Worm (Caenorhabditis elegans) whole organism, midembryonic: Measurements from ENCODE around the gene F39H12.1.

Source experiments
- cog-1 ChIP-seq: sonication (generic microtip); optimal IDR thresholded peaks from 2 replicates; lab custom pipeline; 2016; ENCODE audit warnings: missing genetic modification characterization, missing compliant biosample characterization
- flt-1 ChIP-seq: fragments of 200-800 bp; sonication (Bioruptor generic); IDR thresholded peaks from 2 replicates; pipeline ENCODE4 v1.3.6; 2022; ENCODE audit warnings: missing genetic modification characterization, missing compliant biosample characterization
- klf-2 ChIP-seq: fragments of 200-800 bp; sonication (Bioruptor generic); conservative IDR thresholded peaks from 2 replicates; pipeline ENCODE4 v1.3.6; 2022; ENCODE audit warnings: missing genetic modification reagents, missing genetic modification characterization, missing compliant biosample characterization
- med-1 ChIP-seq: sonication (generic microtip); optimal IDR thresholded peaks from 2 replicates; lab custom pipeline; 2017; ENCODE audit warnings: missing genetic modification characterization, mild to moderate bottlenecking, missing compliant biosample characterization, antibody characterized with exemption, missing genetic modification reagents; ENCODE audit not compliant: insufficient read depth
- ref-1 ChIP-seq: fragments of 200-800 bp; sonication (Bioruptor generic); conservative IDR thresholded peaks from 2 replicates; pipeline ENCODE4 v1.3.6; 2022; ENCODE audit warnings: missing genetic modification reagents, missing genetic modification characterization, missing compliant biosample characterization
- tab-1 ChIP-seq: fragments of 200-800 bp; sonication (Bioruptor generic); IDR thresholded peaks from 2 replicates; pipeline ENCODE4 v1.3.6; 2022; ENCODE audit warnings: missing genetic modification characterization, missing compliant biosample characterization
- ztf-23 ChIP-seq: fragments of 200-800 bp; sonication (Bioruptor generic); IDR thresholded peaks from 2 replicates; pipeline ENCODE4 v1.3.6; 2022; ENCODE audit warnings: missing genetic modification reagents, missing genetic modification characterization, missing compliant biosample characterization
- ztf-29 ChIP-seq: fragments of 200-800 bp; sonication (Bioruptor generic); IDR thresholded peaks from 2 replicates; pipeline ENCODE4 v1.3.6; 2022; ENCODE audit warnings: missing genetic modification reagents, missing genetic modification characterization, missing compliant biosample characterization

- no peak for TF ChIP-seq med-1 (GFP tag; lab: Kevin White, UChicago)
- no peak for TF ChIP-seq cog-1
- TF ChIP-seq tab-1 (GFP tag; lab: Robert Waterston, UW) = no peak
- TF ChIP-seq ztf-29 (GFP tag; lab: Robert Waterston, UW) = no peak
- no peak for TF ChIP-seq ztf-23
- no peak for TF ChIP-seq klf-2 (GFP tag; lab: Robert Waterston, UW)
- TF ChIP-seq flt-1 (GFP tag; lab: Robert Waterston, UW) = no peak
- TF ChIP-seq ref-1 (GFP tag; lab: Robert Waterston, UW) = no peak
Measured at ce11 chrX:802478-802877, 32.1 kb upstream of the F39H12.1 start, which contains the start of gene gtr-1.
